Fruit fly (Drosophila melanogaster) whole organism, adult: ENCODE measurements around the gene B4.

ENCODE experiments used
- CG14711 ChIP-seq: fragments of 200-800 bp; sonication (Bioruptor generic); optimal IDR thresholded peaks from 2 replicates; lab custom pipeline; 2018; ENCODE audit warnings: missing biosample characterization, mild to moderate bottlenecking, missing genetic modification characterization, moderate library complexity
- CG1620 ChIP-seq: fragments of 200-800 bp; sonication (Bioruptor generic); optimal IDR thresholded peaks from 2 replicates; lab custom pipeline; 2016; ENCODE audit warnings: missing biosample characterization, missing genetic modification characterization
- CG33017 ChIP-seq: fragments of 200-800 bp; sonication (Bioruptor generic); optimal IDR thresholded peaks from 2 replicates; lab custom pipeline; 2018; ENCODE audit warnings: missing biosample characterization, mild to moderate bottlenecking, missing genetic modification characterization, moderate library complexity
- CG5204 ChIP-seq: fragments of 200-800 bp; sonication (Bioruptor generic); optimal IDR thresholded peaks from 2 replicates; lab custom pipeline; 2016; ENCODE audit warnings: missing biosample characterization, missing genetic modification characterization
- CG7101 ChIP-seq: fragments of 200-800 bp; sonication (Bioruptor generic); optimal IDR thresholded peaks from 2 replicates; lab custom pipeline; 2018; ENCODE audit warnings: missing biosample characterization, mild to moderate bottlenecking, missing genetic modification characterization, moderate library complexity
- Clk ChIP-seq: fragments of 200-800 bp; sonication (Bioruptor generic); optimal IDR thresholded peaks from 2 replicates; lab custom pipeline; 2017; ENCODE audit warnings: missing biosample characterization, missing genetic modification characterization
- Hr96 ChIP-seq: fragments of 200-800 bp; sonication (Bioruptor generic); optimal IDR thresholded peaks from 2 replicates; lab custom pipeline; 2016; ENCODE audit warnings: missing biosample characterization, missing genetic modification characterization
- bab1 ChIP-seq: fragments of 200-800 bp; sonication (Bioruptor generic); optimal IDR thresholded peaks from 3 replicates; lab custom pipeline; 2019; ENCODE audit warnings: missing biosample characterization, mild to moderate bottlenecking, missing genetic modification characterization, moderate library complexity
- cic ChIP-seq: fragments of 200-800 bp; sonication (Bioruptor generic); optimal IDR thresholded peaks from 2 replicates; lab custom pipeline; 2017; ENCODE audit warnings: missing biosample characterization, mild to moderate bottlenecking, missing genetic modification characterization, moderate library complexity
- kay ChIP-seq: fragments of 200-800 bp; sonication (Bioruptor generic); peaks from one replicate; lab custom pipeline; 2016; ENCODE audit warnings: missing biosample characterization, missing genetic modification characterization, borderline replicate concordance
- tj ChIP-seq: fragments of 200-800 bp; sonication (Bioruptor generic); optimal IDR thresholded peaks from 3 replicates; lab custom pipeline; 2017; ENCODE audit warnings: missing biosample characterization, mild to moderate bottlenecking, missing genetic modification characterization, moderate library complexity

- TF ChIP-seq CG1620 (GFP tag; lab: Kevin White, UChicago): no peak
- no peak for TF ChIP-seq kay
- TF ChIP-seq Hr96 (GFP tag; lab: Kevin White, UChicago): no peak
- TF ChIP-seq bab1 (GFP tag; lab: Kevin White, UChicago): no peak
- TF ChIP-seq Clk (GFP tag; lab: Kevin White, UChicago): no peak
- no peak for TF ChIP-seq CG7101 (tag; lab: Kevin White, UChicago)
- no peak for TF ChIP-seq CG33017 (tag; lab: Kevin White, UChicago)
- no peak for TF ChIP-seq cic (GFP tag; lab: Kevin White, UChicago)
- no peak for TF ChIP-seq CG14711
- no peak for TF ChIP-seq tj (GFP tag; lab: Kevin White, UChicago)
- no peak for TF ChIP-seq CG5204 (GFP tag; lab: Kevin White, UChicago)
Observed at dm6 chr2L:13542476-13542875, 6.7 kb downstream of the B4 start, which contains the start of gene CG9263.
